Fruit fly (Drosophila melanogaster) Kc167 (cell line): ENCODE data around the gene CG13842.

Source experiments
- Myc ChIP-seq: fragments of >200 bp; optimal IDR thresholded peaks from 2 replicates; lab custom pipeline; 2017; ENCODE audit warnings: missing external identifiers
- Sin3A ChIP-seq: fragments of >200 bp; optimal IDR thresholded peaks from 2 replicates; lab custom pipeline; 2018; ENCODE audit warnings: missing external identifiers
- h ChIP-seq: fragments of >200 bp; optimal IDR thresholded peaks from 3 replicates; lab custom pipeline; 2018; ENCODE audit warnings: missing external identifiers
- insv ChIP-seq: fragments of >200 bp; optimal IDR thresholded peaks from 3 replicates; lab custom pipeline; 2018; ENCODE audit warnings: missing external identifiers
- psq ChIP-seq: fragments of >200 bp; optimal IDR thresholded peaks from 2 replicates; lab custom pipeline; 2017; ENCODE audit warnings: missing external identifiers

dm6 chr3R:22718937-22719606, 12.0 kb upstream of the CG13842 start:
- no peak for TF ChIP-seq Sin3A (lab: Kevin White, UChicago)
- no peak for TF ChIP-seq psq (lab: Kevin White, UChicago)
- no peak for TF ChIP-seq Myc (lab: Kevin White, UChicago)
- TF ChIP-seq h (lab: Kevin White, UChicago), result no peak
- TF ChIP-seq insv, result no peak
